Worm (Caenorhabditis elegans) whole organism, late embryonic: ENCODE results near the gene agt-2.

Source experiments
- ceh-19 ChIP-seq: fragments of 200-800 bp; sonication (Bioruptor generic); optimal IDR thresholded peaks from 2 replicates; lab custom pipeline; 2018; ENCODE audit warnings: mild to moderate bottlenecking, missing genetic modification characterization, missing compliant biosample characterization
- ceh-30 ChIP-seq: fragments of 150-350 bp; optimal IDR thresholded peaks from 2 replicates; lab custom pipeline; 2014; ENCODE audit warnings: missing biosample characterization, missing genetic modification characterization
- ceh-9 ChIP-seq: sonication (generic microtip); optimal IDR thresholded peaks from 2 replicates; lab custom pipeline; 2016; ENCODE audit warnings: mild to moderate bottlenecking, missing genetic modification characterization, inconsistent platforms, missing compliant biosample characterization
- ets-4 ChIP-seq: sonication (generic microtip); optimal IDR thresholded peaks from 2 replicates; lab custom pipeline; 2016; ENCODE audit warnings: missing genetic modification characterization, missing compliant biosample characterization
- gmeb-2 ChIP-seq: sonication (generic microtip); optimal IDR thresholded peaks from 2 replicates; lab custom pipeline; 2016; ENCODE audit warnings: missing genetic modification characterization, inconsistent platforms, missing compliant biosample characterization
- hlh-30 ChIP-seq: sonication (generic microtip); optimal IDR thresholded peaks from 2 replicates; lab custom pipeline; 2017; ENCODE audit warnings: antibody characterized with exemption, missing genetic modification characterization, missing compliant biosample characterization; ENCODE audit not compliant: insufficient read depth
- lim-6 ChIP-seq: sonication (generic microtip); optimal IDR thresholded peaks from 2 replicates; lab custom pipeline; 2016; ENCODE audit warnings: missing genetic modification characterization, missing compliant biosample characterization
- lin-11 ChIP-seq: fragments of 200-800 bp; sonication (Bioruptor generic); optimal IDR thresholded peaks from 2 replicates; lab custom pipeline; 2018; ENCODE audit warnings: mild to moderate bottlenecking, missing genetic modification characterization, missing compliant biosample characterization
- madf-2 ChIP-seq: sonication (generic microtip); optimal IDR thresholded peaks from 2 replicates; lab custom pipeline; 2017; ENCODE audit warnings: missing genetic modification characterization, missing compliant biosample characterization
- pha-2 ChIP-seq: sonication (generic microtip); optimal IDR thresholded peaks from 2 replicates; lab custom pipeline; 2017; ENCODE audit warnings: mild to moderate bottlenecking, missing genetic modification characterization, missing compliant biosample characterization
- pha-4 ChIP-seq: fragments of 150-350 bp; optimal IDR thresholded peaks from 2 replicates; lab custom pipeline; 2018; ENCODE audit warnings: missing biosample characterization, missing genetic modification reagents, missing genetic modification characterization
- pqm-1 ChIP-seq: sonication (generic microtip); optimal IDR thresholded peaks from 2 replicates; lab custom pipeline; 2016; ENCODE audit warnings: missing genetic modification characterization, missing compliant biosample characterization
- rnt-1 ChIP-seq: sonication (generic microtip); optimal IDR thresholded peaks from 2 replicates; lab custom pipeline; 2016; ENCODE audit warnings: missing genetic modification characterization, missing compliant biosample characterization

ce11 chrII:5342412-5342811 is 31.2 kb downstream of the agt-2 start:
- TF ChIP-seq hlh-30 (tag; lab: Kevin White, UChicago) (no peak), ceh-9 (tag; lab: Kevin White, UChicago) (no peak), lin-11 (tag; lab: Kevin White, UChicago) (no peak), ets-4 (tag; lab: Kevin White, UChicago) (no peak), pha-4 (tag; lab: Kevin White, UChicago) (no peak), ceh-30 (no peak), rnt-1 (tag; lab: Kevin White, UChicago) (no peak), pqm-1 (tag; lab: Kevin White, UChicago) (no peak), lim-6 (tag; lab: Kevin White, UChicago) (no peak), pha-2 (tag; lab: Kevin White, UChicago) (no peak), gmeb-2 (tag; lab: Kevin White, UChicago) (no peak), ceh-19 (GFP tag; lab: Kevin White, UChicago) (no peak), madf-2 (no peak)
